Worm (Caenorhabditis elegans) whole organism, L4/young adult: ENCODE data around the gene lir-2.

Experiments
- W03F9.2 ChIP-seq: fragments of 150-350 bp; optimal IDR thresholded peaks from 2 replicates; lab custom pipeline; 2014; ENCODE audit warnings: missing biosample characterization, missing genetic modification characterization
- dao-5 ChIP-seq: sonication (generic microtip); optimal IDR thresholded peaks from 2 replicates; lab custom pipeline; 2016; ENCODE audit warnings: missing genotype, missing genetic modification characterization, moderate library complexity, missing compliant biosample characterization
- him-1 ChIP-seq: sonication (generic microtip); optimal IDR thresholded peaks from 2 replicates; lab custom pipeline; 2016; ENCODE audit warnings: missing genotype, missing genetic modification reagents, missing genetic modification characterization, missing compliant biosample characterization

Gene lir-2

ce11 chrII:7679499-7680012 lies 12.5 kb downstream of the lir-2 start:
- TF ChIP-seq him-1 (tag; lab: Kevin White, UChicago) (no peak), dao-5 (tag; lab: Kevin White, UChicago) (no peak), W03F9.2 (tag; lab: Kevin White, UChicago) (no peak)

DNA sequence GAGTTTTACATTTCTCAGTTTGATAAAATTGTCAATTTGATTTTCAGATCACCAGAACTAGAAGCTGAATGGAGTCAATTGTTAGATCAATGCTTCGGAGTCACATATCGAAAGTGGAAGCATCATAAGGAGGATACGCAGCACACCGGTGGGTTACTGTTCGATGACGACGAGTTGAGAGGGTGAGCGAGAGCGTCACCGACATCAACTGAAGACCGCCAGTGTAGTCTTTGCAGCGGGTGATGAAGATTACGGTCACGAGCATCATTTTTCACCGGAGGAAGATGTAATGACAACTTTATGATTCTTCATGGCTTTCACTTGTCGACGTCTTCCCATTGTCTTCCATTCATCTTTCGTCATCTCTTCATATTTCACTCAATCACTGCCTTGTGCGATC lies 14.8 kb downstream of the lir-2 start, which contains the start of gene lin-26:
Gene lin-26, plus strand, starts transcription at position 301 of the 400 bp plus-strand sequence.
- TF ChIP-seq him-1 (tag; lab: Kevin White, UChicago) (no peak), dao-5 (tag; lab: Kevin White, UChicago) (no peak), W03F9.2 (tag; lab: Kevin White, UChicago) (no peak)

DNA sequence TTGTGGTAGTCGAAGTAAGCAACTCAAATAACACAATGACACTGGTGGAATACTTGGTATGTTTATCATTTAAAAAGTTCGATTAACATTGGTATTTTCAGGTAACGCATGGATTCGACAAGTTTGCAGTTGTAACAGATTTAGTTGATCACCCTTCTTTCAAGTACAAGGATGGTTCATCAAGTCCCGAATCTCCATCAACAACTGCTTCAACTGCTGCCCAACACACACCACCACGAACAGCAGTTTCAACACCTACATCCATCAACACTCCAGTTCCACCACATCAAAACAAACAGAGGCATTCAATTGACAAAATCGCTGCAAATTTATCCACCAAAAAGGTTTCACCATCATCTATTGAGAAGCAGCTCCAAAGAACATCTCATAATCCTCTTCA lies 15.4 kb downstream of the lir-2 start:
- TF ChIP-seq dao-5 (tag; lab: Kevin White, UChicago), result no peak
- TF ChIP-seq W03F9.2 (tag; lab: Kevin White, UChicago), result no peak
- TF ChIP-seq him-1 (tag; lab: Kevin White, UChicago), result no peak

ce11 chrII:7684589-7684988 lies 17.5 kb downstream of the lir-2 start, which contains the start of gene F18A1.1:
F18A1.1 (plus strand) TSS chrII:7684889.
- no peak for TF ChIP-seq dao-5 (tag; lab: Kevin White, UChicago)

ce11 chrII:7690384-7690783 lies 23.3 kb downstream of the lir-2 start, which contains the start of gene pid-1:
pid-1 (minus strand) TSS chrII:7690556.
- no peak for TF ChIP-seq him-1 (tag; lab: Kevin White, UChicago)

ce11 chrII:7693929-7694328 lies 26.9 kb downstream of the lir-2 start, which contains the start of gene nhx-2:
nhx-2 (minus strand) TSS chrII:7693957.
- TF ChIP-seq him-1 (tag; lab: Kevin White, UChicago), result no peak
- no peak for TF ChIP-seq dao-5 (tag; lab: Kevin White, UChicago)
- TF ChIP-seq W03F9.2 (tag; lab: Kevin White, UChicago), result no peak

ce11 chrII:7694745-7695144 lies 27.7 kb downstream of the lir-2 start:
- TF ChIP-seq him-1 (tag; lab: Kevin White, UChicago) (no peak), dao-5 (tag; lab: Kevin White, UChicago) (no peak), W03F9.2 (tag; lab: Kevin White, UChicago) (no peak)

- TF ChIP-seq dao-5 (tag; lab: Kevin White, UChicago) (no peak), W03F9.2 (tag; lab: Kevin White, UChicago) (no peak), him-1 (tag; lab: Kevin White, UChicago) (no peak)
Measured at ce11 chrII:7695636-7696035, 28.6 kb downstream of the lir-2 start.

DNA sequence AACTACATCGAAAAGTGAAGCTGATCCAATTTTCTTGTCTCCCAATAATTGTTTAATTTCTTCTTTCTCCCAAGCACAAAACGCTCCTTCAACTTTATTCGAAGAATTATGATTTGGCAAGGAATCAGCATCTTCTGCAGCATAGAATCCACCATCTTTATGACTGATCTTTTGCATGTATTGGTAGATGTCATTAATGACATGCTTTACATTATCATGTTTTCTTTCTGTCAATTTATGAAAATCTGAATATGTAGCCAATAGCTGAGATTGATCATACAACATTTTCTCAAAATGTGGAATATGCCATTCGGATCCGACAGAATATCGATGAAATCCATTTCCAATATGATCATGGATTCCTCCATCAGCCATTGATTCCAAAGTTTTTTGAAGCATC lies 30.1 kb downstream of the lir-2 start:
- TF ChIP-seq him-1 (tag; lab: Kevin White, UChicago), result no peak
- no peak for TF ChIP-seq dao-5 (tag; lab: Kevin White, UChicago)
- TF ChIP-seq W03F9.2 (tag; lab: Kevin White, UChicago), result no peak

DNA sequence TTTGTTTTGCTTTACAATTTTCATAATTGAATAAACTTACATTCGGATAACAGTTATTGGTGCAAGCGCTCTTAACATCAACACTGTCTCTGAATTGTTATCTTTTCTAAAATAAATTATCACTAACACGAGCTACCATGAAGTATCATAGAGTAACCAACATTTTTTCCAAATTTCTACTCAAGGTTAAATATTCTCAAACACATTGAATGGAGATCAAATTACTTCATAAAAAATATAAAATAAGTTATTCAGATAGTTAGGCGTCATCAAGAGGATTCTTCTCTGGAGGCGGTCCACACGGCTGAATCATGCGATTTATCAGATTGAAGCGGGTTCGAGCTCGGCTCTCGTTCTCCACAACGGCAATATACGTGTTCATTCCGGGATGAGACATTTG lies 31.3 kb downstream of the lir-2 start, which contains the start of gene B0495.5:
Gene B0495.5, minus strand, starts transcription at position 101 of the 400 bp plus-strand sequence.
- TF ChIP-seq W03F9.2 (tag; lab: Kevin White, UChicago), result no peak
- TF ChIP-seq him-1 (tag; lab: Kevin White, UChicago), result no peak
- no peak for TF ChIP-seq dao-5 (tag; lab: Kevin White, UChicago)

ce11 chrII:7699009-7699408 lies 31.9 kb downstream of the lir-2 start, which contains the start of the genes moa-2 and cdk-11.1:
moa-2 (minus strand) TSS chrII:7699033.
cdk-11.1 (plus strand) TSS chrII:7699235.
- no peak for TF ChIP-seq him-1 (tag; lab: Kevin White, UChicago)
- no peak for TF ChIP-seq dao-5 (tag; lab: Kevin White, UChicago)
- no peak for TF ChIP-seq W03F9.2 (tag; lab: Kevin White, UChicago)

DNA sequence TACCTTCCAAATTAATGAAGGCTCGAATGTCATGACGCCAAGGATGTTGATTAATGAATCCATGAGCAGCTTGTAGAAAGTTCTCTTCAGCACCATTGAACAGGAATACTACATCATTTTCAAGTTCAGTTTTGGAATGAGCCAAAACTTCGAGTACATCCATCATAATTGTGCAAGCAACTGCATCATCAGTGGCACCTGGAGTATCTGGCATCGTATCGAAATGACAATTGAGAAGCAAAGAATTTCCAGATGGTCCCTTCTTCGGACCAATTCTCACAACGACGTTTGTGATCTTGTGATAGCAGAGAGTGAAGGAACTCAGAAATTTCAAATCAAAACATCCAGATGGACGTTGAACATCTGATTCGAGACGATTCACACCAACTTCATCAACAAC lies 37.3 kb downstream of the lir-2 start:
- TF ChIP-seq dao-5 (tag; lab: Kevin White, UChicago) (no peak), him-1 (tag; lab: Kevin White, UChicago) (no peak), W03F9.2 (tag; lab: Kevin White, UChicago) (no peak)

DNA sequence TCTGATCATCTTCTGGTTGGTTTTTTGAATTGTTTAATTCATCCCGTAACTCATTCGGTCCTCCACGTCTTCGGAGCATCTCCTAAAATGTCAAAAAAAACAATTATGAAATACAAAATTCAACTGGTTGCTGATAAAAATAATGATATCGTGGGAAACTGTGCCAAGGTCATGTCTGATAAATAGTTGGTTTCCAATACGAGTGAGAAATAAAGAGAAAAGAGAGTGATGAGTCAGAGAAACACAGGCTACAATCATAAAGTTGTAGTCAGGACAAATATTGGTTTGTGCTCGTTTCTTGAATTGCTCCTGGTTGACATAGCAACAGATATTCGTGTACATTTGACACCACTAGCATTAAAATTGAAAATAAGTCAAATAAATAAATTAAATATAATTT lies 38.1 kb downstream of the lir-2 start, which contains the start of gene B0495.7:
Gene B0495.7, minus strand, starts transcription at position 82 of the 400 bp plus-strand sequence.
- no peak for TF ChIP-seq dao-5 (tag; lab: Kevin White, UChicago)

ce11 chrII:7707383-7707782 lies 40.3 kb downstream of the lir-2 start, which contains the start of gene luc-7L:
luc-7L (minus strand) TSS chrII:7707483.
- TF ChIP-seq dao-5 (tag; lab: Kevin White, UChicago) (no peak), him-1 (tag; lab: Kevin White, UChicago) (no peak), W03F9.2 (tag; lab: Kevin White, UChicago) (no peak)
